Worm (Caenorhabditis elegans): ENCODE results near the gene T22C8.1.

ce11 chrII:8640503-8640902, 27.9 kb downstream of the T22C8.1 start:
- no peak for TF ChIP-seq sea-1 (GFP tag; conservative IDR thresholded peaks at IDR 0.05)
- TF ChIP-seq ceh-13 (GFP tag; optimal IDR thresholded peaks at IDR 0.05), result no peak
- TF ChIP-seq flt-1 (GFP tag; IDR thresholded peaks at IDR 0.05), result no peak
- TF ChIP-seq aly-1 (tag; optimal IDR thresholded peaks at IDR 0.05), result no peak
- TF ChIP-seq ama-1 (optimal IDR thresholded peaks at IDR 0.05), result no peak
- TF ChIP-seq tbx-11 (GFP tag; IDR thresholded peaks at IDR 0.05), result no peak
